Worm (Caenorhabditis elegans) whole organism, L4 larva: ENCODE results near the gene F37A4.6.

Source experiments
- F10B5.3 ChIP-seq: sonication (generic microtip); optimal IDR thresholded peaks from 2 replicates; lab custom pipeline; 2016; ENCODE audit warnings: mild to moderate bottlenecking, missing genetic modification characterization, missing compliant biosample characterization
- F26F4.8 ChIP-seq: fragments of 200-800 bp; sonication (Bioruptor generic); conservative IDR thresholded peaks from 2 replicates; pipeline ENCODE4 v1.3.6; 2022; ENCODE audit warnings: missing genetic modification characterization, missing compliant biosample characterization
- F37D6.2 ChIP-seq: sonication (generic microtip); optimal IDR thresholded peaks from 2 replicates; lab custom pipeline; 2016; ENCODE audit warnings: mild to moderate bottlenecking, missing genetic modification characterization, missing compliant biosample characterization
- R02D3.7 ChIP-seq: fragments of 150-350 bp; sonication (generic microtip); optimal IDR thresholded peaks from 3 replicates; lab custom pipeline; 2014; ENCODE audit warnings: missing biosample characterization, missing genetic modification characterization
- T20F7.1 ChIP-seq: fragments of 200-800 bp; sonication (Bioruptor generic); optimal IDR thresholded peaks from 2 replicates; lab custom pipeline; 2018; ENCODE audit warnings: mild to moderate bottlenecking, missing genetic modification characterization, missing compliant biosample characterization
- Y48G9A.11 ChIP-seq: fragments of 200-800 bp; sonication (Bioruptor generic); IDR thresholded peaks from 2 replicates; pipeline ENCODE4 v1.3.6; 2022; ENCODE audit warnings: missing genetic modification reagents, missing genetic modification characterization, missing compliant biosample characterization
- Y5F2A.4 ChIP-seq: fragments of 200-800 bp; sonication (Bioruptor generic); optimal IDR thresholded peaks from 2 replicates; lab custom pipeline; 2018; ENCODE audit warnings: mild to moderate bottlenecking, missing genetic modification characterization, missing compliant biosample characterization
- ZK546.5 ChIP-seq, 2 experiments: sonication (generic microtip); optimal IDR thresholded peaks; 2 replicates each; lab custom pipeline; 2017; ENCODE audit warnings: missing biosample characterization in 2 of 2, missing genetic modification characterization in 2 of 2
- aly-2 ChIP-seq: sonication (generic microtip); optimal IDR thresholded peaks from 2 replicates; lab custom pipeline; 2018; ENCODE audit warnings: missing biosample characterization, missing genetic modification characterization
- attf-4 ChIP-seq: sonication (generic microtip); optimal IDR thresholded peaks from 3 replicates; lab custom pipeline; 2017; ENCODE audit warnings: missing biosample characterization, missing genetic modification characterization
- ceh-20 ChIP-seq: fragments of 200-800 bp; sonication (Bioruptor generic); IDR thresholded peaks from 2 replicates; pipeline ENCODE4 v1.3.6; 2022; ENCODE audit warnings: missing genetic modification reagents, missing genetic modification characterization, missing compliant biosample characterization
- ceh-62 ChIP-seq: sonication (generic microtip); optimal IDR thresholded peaks from 2 replicates; lab custom pipeline; 2017; ENCODE audit warnings: missing biosample characterization, missing genetic modification characterization
- ceh-82 ChIP-seq: sonication (generic microtip); optimal IDR thresholded peaks from 2 replicates; lab custom pipeline; 2017; ENCODE audit warnings: missing biosample characterization, missing genetic modification characterization
- cey-2 ChIP-seq: sonication (generic microtip); optimal IDR thresholded peaks from 3 replicates; lab custom pipeline; 2017; ENCODE audit warnings: missing genetic modification characterization, mild to moderate bottlenecking, missing compliant biosample characterization, antibody characterized with exemption, borderline replicate concordance; ENCODE audit not compliant: insufficient read depth
- dmd-9 ChIP-seq: fragments of 200-800 bp; sonication (Bioruptor generic); IDR thresholded peaks from 2 replicates; pipeline ENCODE4 v1.3.6; 2022; ENCODE audit warnings: missing genetic modification reagents, missing genetic modification characterization, missing compliant biosample characterization
- dpl-1 ChIP-seq: fragments of 150-350 bp; optimal IDR thresholded peaks from 2 replicates; lab custom pipeline; 2014; ENCODE audit warnings: missing biosample characterization, missing genetic modification reagents, missing genetic modification characterization
- hlh-11 ChIP-seq: fragments of 200-800 bp; sonication (Bioruptor generic); optimal IDR thresholded peaks from 2 replicates; lab custom pipeline; 2018; ENCODE audit warnings: mild to moderate bottlenecking, missing genetic modification characterization, missing compliant biosample characterization
- hmg-1.1 ChIP-seq: fragments of 200-800 bp; sonication (Bioruptor generic); IDR thresholded peaks from 2 replicates; pipeline ENCODE4 v1.3.6; 2022; ENCODE audit warnings: missing genetic modification reagents, missing genetic modification characterization, missing compliant biosample characterization
- lim-7 ChIP-seq: fragments of 200-800 bp; sonication (Bioruptor generic); IDR thresholded peaks from 2 replicates; pipeline ENCODE4 v1.3.6; 2022; ENCODE audit warnings: missing genetic modification characterization, missing compliant biosample characterization
- lin-38 ChIP-seq: fragments of 200-800 bp; sonication (Bioruptor generic); IDR thresholded peaks from 2 replicates; pipeline ENCODE4 v1.3.6; 2022; ENCODE audit warnings: missing genetic modification reagents, missing genetic modification characterization, missing compliant biosample characterization
- nhr-111 ChIP-seq: fragments of 200-800 bp; sonication (Bioruptor generic); optimal IDR thresholded peaks from 2 replicates; lab custom pipeline; 2018; ENCODE audit warnings: mild to moderate bottlenecking, missing genetic modification characterization, missing compliant biosample characterization
- pqm-1 ChIP-seq: sonication (generic microtip); optimal IDR thresholded peaks from 2 replicates; lab custom pipeline; 2017; ENCODE audit warnings: missing biosample characterization, missing genetic modification characterization
- snpc-4 ChIP-seq: fragments of 150-350 bp; optimal IDR thresholded peaks from 2 replicates; lab custom pipeline; 2014; ENCODE audit warnings: missing biosample characterization, missing genetic modification characterization
- unc-62 ChIP-seq, 3 experiments: fragments of 150-350 bp in 1 of 3; sonication (generic microtip); optimal IDR thresholded peaks in 2 of 3; peaks in 1 of 3; 1 replicate in 1 of 3; 2 replicates in 2 of 3; lab custom pipeline; 2014 to 2017; ENCODE audit warnings: missing biosample characterization in 3 of 3, missing genetic modification characterization in 3 of 3, missing genetic modification reagents in 3 of 3, missing genotype in 1 of 3
- zfp-3 ChIP-seq: fragments of 200-800 bp; sonication (Bioruptor generic); conservative IDR thresholded peaks from 2 replicates; pipeline ENCODE4 v1.3.6; 2022; ENCODE audit warnings: missing genetic modification reagents, missing genetic modification characterization, missing compliant biosample characterization
- zip-11 ChIP-seq: fragments of 200-800 bp; sonication (Bioruptor generic); IDR thresholded peaks from 2 replicates; pipeline ENCODE4 v1.3.6; 2022; ENCODE audit warnings: missing genetic modification characterization, missing compliant biosample characterization
- zip-2 ChIP-seq: fragments of 150-350 bp; optimal IDR thresholded peaks from 2 replicates; lab custom pipeline; 2014; ENCODE audit warnings: missing biosample characterization, missing genetic modification characterization
- ztf-7 ChIP-seq: fragments of 150-350 bp; optimal IDR thresholded peaks from 2 replicates; lab custom pipeline; 2014; ENCODE audit warnings: missing biosample characterization, missing genetic modification characterization

The F37A4.6 gene

ce11 chrIII:6718270-6718669 lies 12.7 kb downstream of the F37A4.6 start, which contains the start of gene F37A4.3:
F37A4.3 (plus strand) TSS chrIII:6718570.
- no peak for TF ChIP-seq cey-2 (tag; lab: Kevin White, UChicago)
- peak in 1 of 2 experiments; percentile 24 for TF ChIP-seq unc-62 (GFP tag; optimal IDR thresholded peaks at IDR 0.05 in 1 of 2; lab: Kevin White, UChicago)
- no peak for TF ChIP-seq unc-62 (tag; optimal IDR thresholded peaks at IDR 0.05; lab: Kevin White, UChicago)

- TF ChIP-seq dpl-1 (GFP tag; lab: Kevin White, UChicago) (peak; percentile 29), Y48G9A.11 (GFP tag; lab: Robert Waterston, UW) (peak; percentile 93), F10B5.3 (no peak), T20F7.1 (GFP tag; lab: Kevin White, UChicago) (peak; percentile 93), hlh-11 (no peak)
These were observed 16.6 kb downstream of the F37A4.6 start, which contains the start of the genes bath-41 and F37A4.2 for ce11 chrIII:6722208-6722679. bath-41 (minus strand) TSS chrIII:6722258. F37A4.2 (plus strand) TSS chrIII:6722454.

ce11 chrIII:6723089-6723488 lies 17.5 kb downstream of the F37A4.6 start, which contains the start of gene F37A4.1:
F37A4.1 (plus strand) TSS chrIII:6723389.
- TF ChIP-seq ceh-62 (tag; lab: Kevin White, UChicago), result no peak
- no peak for TF ChIP-seq pqm-1 (tag; lab: Kevin White, UChicago)
- TF ChIP-seq zfp-3, result no peak
- TF ChIP-seq, all 104 proteins: peak for 0

- no peak for TF ChIP-seq zip-2
- TF ChIP-seq zip-11 (GFP tag; lab: Robert Waterston, UW), result no peak
- TF ChIP-seq lin-38, result 0 out of 2 replicates have a peak, but pooled peaks have one; percentile 37
- TF ChIP-seq, all 104 proteins: peak for 1
These were observed 19.9 kb downstream of the F37A4.6 start, which contains the start of gene wdr-4 for ce11 chrIII:6725489-6725888. wdr-4 (plus strand) TSS chrIII:6725789.

ce11 chrIII:6730185-6730850 lies 24.7 kb downstream of the F37A4.6 start, which contains the start of the genes Y102E9.5 and odr-4:
Y102E9.5 (minus strand) TSS chrIII:6730285.
odr-4 (plus strand) TSS chrIII:6730800.
- TF ChIP-seq R02D3.7 (tag; lab: Kevin White, UChicago), result no peak
- no peak for TF ChIP-seq F37D6.2 (tag; lab: Kevin White, UChicago)
- no peak for TF ChIP-seq F26F4.8 (GFP tag; lab: Robert Waterston, UW)
- TF ChIP-seq ceh-20, result no peak
- no peak for TF ChIP-seq attf-4 (tag; lab: Kevin White, UChicago)
- no peak for TF ChIP-seq hmg-1.1 (GFP tag; lab: Robert Waterston, UW)
- TF ChIP-seq nhr-111 (GFP tag; lab: Kevin White, UChicago), result no peak
- TF ChIP-seq ceh-82 (tag; lab: Kevin White, UChicago), result no peak
- no peak for TF ChIP-seq snpc-4
- TF ChIP-seq lim-7 (GFP tag; lab: Robert Waterston, UW), result no peak
- no peak for TF ChIP-seq Y5F2A.4
- no peak for TF ChIP-seq dmd-9 (GFP tag; lab: Robert Waterston, UW)
- TF ChIP-seq ztf-7 (tag; lab: Kevin White, UChicago), result no peak
- no peak for TF ChIP-seq ZK546.5 (tag; optimal IDR thresholded peaks at IDR 0.05; lab: Kevin White, UChicago)

ce11 chrIII:6731285-6731684 lies 25.7 kb downstream of the F37A4.6 start:
- TF ChIP-seq dpl-1 (GFP tag; lab: Kevin White, UChicago) (peak; percentile 14), aly-2 (tag; lab: Kevin White, UChicago) (no peak)
